Fruit fly (Drosophila melanogaster): ENCODE data around the gene CG14086.

The CG14086 gene

dm6 chr3L:19228857-19229398 lies 46.7 kb upstream of the CG14086 start (continued):
- TF ChIP-seq CG11504 (tag; optimal IDR thresholded peaks at IDR 0.05), result peak; percentile 18
- peak; percentile 30 for TF ChIP-seq dmrt99B (tag; optimal IDR thresholded peaks at IDR 0.05)
- TF ChIP-seq dysf (GFP tag; IDR thresholded peaks at IDR 0.05), result no peak
- no peak for TF ChIP-seq twi (tag; optimal IDR thresholded peaks at IDR 0.05)
- TF ChIP-seq CG2202 (tag; optimal IDR thresholded peaks at IDR 0.05), result no peak
- TF ChIP-seq Nf-YA (GFP tag; IDR thresholded peaks at IDR 0.05), result no peak
- TF ChIP-seq phol (tag; optimal IDR thresholded peaks at IDR 0.05), result peak; percentile 5
- 0 out of 2 replicates have a peak, but pooled peaks have one; percentile 31 for TF ChIP-seq CG31441 (GFP tag; IDR thresholded peaks at IDR 0.05)
- TF ChIP-seq CG7556 (GFP tag; optimal IDR thresholded peaks at IDR 0.05), result peak; percentile 12
- TF ChIP-seq sisA (GFP tag; IDR thresholded peaks at IDR 0.05), result no peak
- no peak for TF ChIP-seq CG11247 (GFP tag; IDR thresholded peaks at IDR 0.05)
- TF ChIP-seq CG6683 (GFP tag; optimal IDR thresholded peaks at IDR 0.05), result no peak
- no peak for TF ChIP-seq lov (optimal IDR thresholded peaks at IDR 0.05)
- TF ChIP-seq lov (GFP tag; IDR thresholded peaks at IDR 0.05), result no peak
- no peak for TF ChIP-seq CG14860 (GFP tag; IDR thresholded peaks at IDR 0.05; ENCODE audit: partially characterized antibody)
- TF ChIP-seq CG12104 (GFP tag; optimal IDR thresholded peaks at IDR 0.05), result no peak
- no peak for TF ChIP-seq pb (GFP tag; optimal IDR thresholded peaks at IDR 0.05)
- no peak for TF ChIP-seq gsb (GFP tag; IDR thresholded peaks at IDR 0.05)
- peak; percentile 9 for TF ChIP-seq CG7839 (tag; optimal IDR thresholded peaks at IDR 0.05)
- no peak for TF ChIP-seq Camta (GFP tag; optimal IDR thresholded peaks at IDR 0.05)
- TF ChIP-seq Lim3 (GFP tag; IDR thresholded peaks at IDR 0.05), result no peak
- no peak for TF ChIP-seq CG12299 (tag; optimal IDR thresholded peaks at IDR 0.05)
- TF ChIP-seq CG18476 (GFP tag; optimal IDR thresholded peaks at IDR 0.05), result no peak
- peak; percentile 53; the same call in 2 of the 3 replicates for TF ChIP-seq CG17361 (GFP tag; IDR thresholded peaks at IDR 0.05)
- TF ChIP-seq Hmx (GFP tag; optimal IDR thresholded peaks at IDR 0.05), result no peak
- no peak for TF ChIP-seq CG10654 (GFP tag; optimal IDR thresholded peaks at IDR 0.05)
- no peak for TF ChIP-seq odd (GFP tag; optimal IDR thresholded peaks at IDR 0.05)
- TF ChIP-seq CG11085 (GFP tag; IDR thresholded peaks at IDR 0.05), result no peak
- peak; percentile 22 for TF ChIP-seq Sox102F (GFP tag; optimal IDR thresholded peaks at IDR 0.05)
- TF ChIP-seq trem (tag; optimal IDR thresholded peaks at IDR 0.05), result peak; percentile 5
- no peak for TF ChIP-seq CG6272 (GFP tag; IDR thresholded peaks at IDR 0.05)
- TF ChIP-seq CG10979 (tag; optimal IDR thresholded peaks at IDR 0.05), result peak; percentile 26
- no peak for TF ChIP-seq ara (GFP tag; IDR thresholded peaks at IDR 0.05)
- TF ChIP-seq wek (GFP tag; optimal IDR thresholded peaks at IDR 0.05), result no peak
- TF ChIP-seq CG8359 (GFP tag; optimal IDR thresholded peaks at IDR 0.05; ENCODE audit: borderline replicate concordance), result peak; percentile 15
- no peak for TF ChIP-seq CG1024 (GFP tag; IDR thresholded peaks at IDR 0.05)
- TF ChIP-seq Side (GFP tag; optimal IDR thresholded peaks at IDR 0.05), result no peak
- TF ChIP-seq fd96Cb (tag; optimal IDR thresholded peaks at IDR 0.05), result peak; percentile 13
- TF ChIP-seq D (optimal IDR thresholded peaks at IDR 0.05), result no peak
- no peak for TF ChIP-seq D (GFP tag; optimal IDR thresholded peaks at IDR 0.05)
- TF ChIP-seq CG6689 (GFP tag; IDR thresholded peaks at IDR 0.05), result no peak
- 0 out of 2 replicates have a peak, but pooled peaks have one; percentile 6 for TF ChIP-seq Ptx1 (GFP tag; IDR thresholded peaks at IDR 0.05)
- TF ChIP-seq Hr39 (optimal IDR thresholded peaks at IDR 0.05), result no peak
- TF ChIP-seq Fer2 (tag; optimal IDR thresholded peaks at IDR 0.05), result no peak
- no peak for TF ChIP-seq lola (GFP tag; optimal IDR thresholded peaks at IDR 0.05)
- peak; percentile 23 for TF ChIP-seq CG8388 (GFP tag; optimal IDR thresholded peaks at IDR 0.05)
- peak; percentile 51 for TF ChIP-seq gem (tag; optimal IDR thresholded peaks at IDR 0.05)
- peak; percentile 5 for TF ChIP-seq CoRest (tag; optimal IDR thresholded peaks at IDR 0.05)
- TF ChIP-seq CG14710 (tag; optimal IDR thresholded peaks at IDR 0.05), result peak; percentile 94
- TF ChIP-seq CG15479 (GFP tag; optimal IDR thresholded peaks at IDR 0.05), result no peak
- no peak for TF ChIP-seq CG31224 (GFP tag; IDR thresholded peaks at IDR 0.05)

Measured in whole organism, embryonic.